Fruit fly (Drosophila melanogaster) whole organism, pupa: ENCODE measurements around the gene CG34279.

ENCODE experiments used
- CG15710 ChIP-seq: fragments of 200-800 bp; sonication (Bioruptor generic); optimal IDR thresholded peaks from 2 replicates; lab custom pipeline; 2018; ENCODE audit warnings: missing biosample characterization, mild to moderate bottlenecking, missing genetic modification characterization, moderate library complexity
- CG32121 ChIP-seq: fragments of 200-800 bp; sonication (Bioruptor generic); IDR thresholded peaks from 2 replicates; pipeline ENCODE4 v1.3.6; 2022; ENCODE audit warnings: missing biosample characterization, missing genetic modification characterization
- CG34367 ChIP-seq: fragments of 200-800 bp; sonication (Bioruptor generic); optimal IDR thresholded peaks from 2 replicates; lab custom pipeline; 2018; ENCODE audit warnings: missing biosample characterization, mild to moderate bottlenecking, missing genetic modification characterization
- CG8159 ChIP-seq: fragments of 200-800 bp; sonication (Bioruptor generic); optimal IDR thresholded peaks from 3 replicates; lab custom pipeline; 2018; ENCODE audit warnings: missing biosample characterization, mild to moderate bottlenecking, missing genetic modification characterization, moderate library complexity
- CG8301 ChIP-seq: fragments of 200-800 bp; sonication (Bioruptor generic); optimal IDR thresholded peaks from 2 replicates; lab custom pipeline; 2018; ENCODE audit warnings: missing biosample characterization, mild to moderate bottlenecking, missing genetic modification characterization
- D1 ChIP-seq: fragments of 200-800 bp; sonication (Bioruptor generic); optimal IDR thresholded peaks from 2 replicates; lab custom pipeline; 2018; ENCODE audit warnings: missing biosample characterization, mild to moderate bottlenecking, missing genetic modification characterization, moderate library complexity
- EcR ChIP-seq: fragments of 200-800 bp; sonication (Bioruptor generic); optimal IDR thresholded peaks from 3 replicates; lab custom pipeline; 2019; ENCODE audit warnings: missing biosample characterization, missing genetic modification characterization, mild to moderate bottlenecking, moderate library complexity, missing genetic modification reagents
- Pif1A ChIP-seq: fragments of 200-800 bp; sonication (Bioruptor generic); optimal IDR thresholded peaks from 3 replicates; lab custom pipeline; 2016; ENCODE audit warnings: missing biosample characterization, missing genetic modification characterization
- fd96Ca ChIP-seq: fragments of 200-800 bp; sonication (Bioruptor generic); IDR thresholded peaks from 3 replicates; pipeline ENCODE4 v1.3.6; 2022; ENCODE audit warnings: missing biosample characterization, missing genetic modification characterization

DNA sequence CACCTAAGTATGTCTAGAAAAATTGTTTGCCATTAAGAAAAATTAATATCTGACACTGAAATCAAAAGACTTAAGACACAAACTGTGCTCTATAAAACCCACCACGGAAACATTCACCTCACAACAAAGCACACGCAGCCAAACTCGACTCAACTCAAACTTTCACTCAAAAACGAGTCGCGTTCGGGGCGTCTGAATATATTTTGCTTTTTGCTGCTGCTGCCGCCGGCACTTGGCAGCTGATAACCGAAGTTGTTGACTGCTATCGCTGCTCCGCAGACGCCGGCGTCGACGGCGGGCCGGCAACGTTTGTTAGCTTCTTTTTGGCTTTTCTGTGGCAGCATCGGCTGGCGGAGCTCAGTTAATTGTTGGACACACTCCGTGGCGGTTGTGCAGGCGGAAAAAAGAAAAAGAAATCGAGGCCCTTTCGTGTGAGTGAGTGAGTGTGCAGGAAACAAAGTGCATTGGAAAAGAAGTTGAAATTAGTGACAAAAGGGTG lies 22.4 kb upstream of the CG34279 start, which contains the start of gene cysu:
- TF ChIP-seq CG15710 (no peak), CG8301 (tag; lab: Kevin White, UChicago) (no peak), Pif1A (no peak), CG32121 (GFP tag; lab: Robert Waterston, UW) (no peak), D1 (tag; lab: Kevin White, UChicago) (no peak), EcR (GFP tag; lab: Kevin White, UChicago) (no peak), CG34367 (no peak), CG8159 (tag; lab: Kevin White, UChicago) (no peak), fd96Ca (GFP tag; lab: Robert Waterston, UW) (no peak)
